Fruit fly (Drosophila melanogaster) S2 (cell line): Measurements from ENCODE around the gene Cyt-c-d.

ENCODE experiments used
- CG8478 ChIP-seq: fragments of >200 bp; optimal IDR thresholded peaks from 2 replicates; lab custom pipeline; 2018
- CTCF ChIP-seq, 2 experiments: fragments of >200 bp; optimal IDR thresholded peaks; 2 replicates each; lab custom pipeline; 2018

Cyt-c-d gene

DNA sequence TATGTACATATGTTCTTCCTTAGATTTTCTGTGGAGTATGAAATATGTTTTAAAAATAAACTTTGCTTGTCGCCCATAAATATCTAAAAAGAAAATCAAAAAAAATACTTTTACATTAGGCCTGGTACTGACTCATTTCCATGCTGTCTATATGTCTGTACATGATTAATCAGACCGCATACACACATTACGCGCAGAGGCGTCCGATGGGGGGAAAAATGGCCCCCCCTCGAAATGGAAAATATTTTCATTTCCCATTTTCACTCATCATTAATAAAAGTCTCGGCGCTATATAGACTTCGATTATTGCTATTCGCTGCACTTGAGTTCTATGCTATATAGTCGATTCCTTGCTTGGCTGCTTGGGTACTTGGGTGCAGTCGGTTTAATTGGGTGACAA is 46.2 kb downstream of the Cyt-c-d start:
- TF ChIP-seq CTCF (optimal IDR thresholded peaks at IDR 0.05; lab: Kevin White, UChicago) (no peak), CG8478 (no peak)

DNA sequence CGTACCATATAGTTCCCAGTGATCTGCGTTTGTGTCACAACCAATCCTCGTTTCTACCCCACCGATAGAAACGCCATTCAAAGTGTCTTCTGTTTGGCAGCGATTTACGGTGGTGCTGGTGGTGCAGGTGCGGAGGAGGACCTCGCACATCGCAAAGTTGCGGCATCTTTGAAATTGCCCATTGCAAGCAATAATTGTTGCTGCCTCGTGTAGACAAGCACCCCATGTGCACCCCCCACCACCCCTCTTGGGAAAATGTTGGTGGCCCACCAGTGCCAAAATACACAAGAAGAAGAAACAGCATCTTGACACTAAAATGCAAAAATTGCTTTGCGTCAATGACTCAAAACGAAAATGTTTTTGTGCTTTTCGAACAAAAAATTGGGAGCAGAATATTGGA is 48.8 kb downstream of the Cyt-c-d start:
- TF ChIP-seq CTCF (optimal IDR thresholded peaks at IDR 0.05; lab: Kevin White, UChicago) (no peak), CG8478 (no peak)

DNA sequence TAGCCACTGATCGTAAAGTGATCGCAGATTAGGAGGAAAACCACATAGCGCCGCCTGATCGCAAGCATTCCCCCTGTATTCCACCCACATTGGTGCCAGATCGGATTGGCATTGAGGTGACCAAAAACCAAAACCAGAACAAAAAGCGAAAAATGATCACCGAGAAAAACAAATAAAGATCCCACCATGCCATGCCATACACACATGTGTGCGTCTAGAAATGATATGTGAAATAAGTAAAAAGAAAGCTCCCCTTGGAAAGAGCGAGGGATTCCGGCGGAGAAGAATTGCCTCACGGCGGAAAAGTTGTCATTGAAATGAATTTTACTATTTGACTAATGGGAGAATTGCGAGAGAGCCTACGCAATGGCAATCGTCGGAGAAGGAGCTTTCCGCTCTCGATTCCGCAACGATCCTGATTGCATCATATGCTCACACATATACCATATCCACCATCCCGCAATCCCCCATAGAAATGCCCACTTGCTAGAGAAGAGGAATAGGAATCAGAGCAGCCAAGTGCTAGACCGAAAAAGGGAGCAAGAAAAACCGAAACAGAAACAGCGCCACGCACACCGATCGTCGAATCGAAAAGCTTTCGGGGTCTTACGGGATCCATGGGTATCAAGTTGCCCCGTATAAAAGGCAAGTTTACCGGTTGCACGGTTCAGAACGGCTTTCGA is 50.5 kb downstream of the Cyt-c-d start, which contains the start of gene Mhc:
Mhc (plus strand) TSS at position 497 of the 683 bp plus-strand sequence.
- no peak for TF ChIP-seq CG8478
- TF ChIP-seq CTCF (optimal IDR thresholded peaks at IDR 0.05; lab: Kevin White, UChicago) = no peak
